Worm (Caenorhabditis elegans): ENCODE measurements around the gene ard-1.

- TF ChIP-seq pha-4 (tag; optimal IDR thresholded peaks at IDR 0.05) (no peak), nhr-237 (tag; optimal IDR thresholded peaks at IDR 0.05) (no peak), egl-27 (tag; optimal IDR thresholded peaks at IDR 0.05) (no peak), pqm-1 (tag; optimal IDR thresholded peaks at IDR 0.05) (no peak), skn-1 (tag; optimal IDR thresholded peaks at IDR 0.05) (no peak)
Measured at ce11 chrIV:11176967-11177366, 45.9 kb downstream of the ard-1 start, which contains the start of gene rap-3.

Data from whole organism, L3 larva.